Worm (Caenorhabditis elegans) whole organism, early embryonic: ENCODE measurements around the gene utp-20.

Source experiments
- B0310.2 ChIP-seq: sonication (generic microtip); optimal IDR thresholded peaks from 2 replicates; lab custom pipeline; 2016; ENCODE audit warnings: mild to moderate bottlenecking, missing genetic modification characterization, missing compliant biosample characterization
- F13C5.2 ChIP-seq: sonication (generic microtip); optimal IDR thresholded peaks from 2 replicates; lab custom pipeline; 2017; ENCODE audit warnings: mild to moderate bottlenecking, missing genetic modification characterization, inconsistent platforms, missing compliant biosample characterization
- aly-1 ChIP-seq: sonication (generic microtip); optimal IDR thresholded peaks from 2 replicates; lab custom pipeline; 2016; ENCODE audit warnings: missing genetic modification characterization, missing compliant biosample characterization
- ama-1 ChIP-seq: fragments of 150-350 bp; optimal IDR thresholded peaks from 2 replicates; lab custom pipeline; 2014
- ceh-13 ChIP-seq: fragments of 200-800 bp; sonication (Bioruptor generic); optimal IDR thresholded peaks from 2 replicates; lab custom pipeline; 2018; ENCODE audit warnings: mild to moderate bottlenecking, missing genetic modification characterization, missing compliant biosample characterization
- ceh-36 ChIP-seq: sonication (generic microtip); optimal IDR thresholded peaks from 2 replicates; lab custom pipeline; 2016; ENCODE audit warnings: missing genetic modification characterization, inconsistent platforms, missing compliant biosample characterization
- ets-7 ChIP-seq: sonication (generic microtip); optimal IDR thresholded peaks from 2 replicates; lab custom pipeline; 2016; ENCODE audit warnings: missing genotype, missing genetic modification characterization, missing compliant biosample characterization
- flt-1 ChIP-seq: fragments of 200-800 bp; sonication (Bioruptor generic); IDR thresholded peaks from 2 replicates; pipeline ENCODE4 v1.3.6; 2022; ENCODE audit warnings: missing genetic modification characterization, missing compliant biosample characterization
- hmbx-1 ChIP-seq: sonication (generic microtip); optimal IDR thresholded peaks from 2 replicates; lab custom pipeline; 2016; ENCODE audit warnings: mild to moderate bottlenecking, missing genetic modification characterization, missing compliant biosample characterization
- hmg-4 ChIP-seq: fragments of 200-800 bp; sonication (Bioruptor generic); optimal IDR thresholded peaks from 2 replicates; lab custom pipeline; 2018; ENCODE audit warnings: mild to moderate bottlenecking, missing genetic modification characterization, missing compliant biosample characterization
- hnd-1 ChIP-seq: sonication (generic microtip); optimal IDR thresholded peaks from 2 replicates; lab custom pipeline; 2016; ENCODE audit warnings: missing genetic modification characterization, missing compliant biosample characterization
- pes-1 ChIP-seq: fragments of 200-800 bp; sonication (Bioruptor generic); IDR thresholded peaks from 2 replicates; pipeline ENCODE4 v1.3.6; 2022; ENCODE audit warnings: missing genetic modification reagents, missing genetic modification characterization, missing compliant biosample characterization
- scrt-1 ChIP-seq: fragments of 200-800 bp; sonication (Bioruptor generic); IDR thresholded peaks from 2 replicates; pipeline ENCODE4 v1.3.6; 2022; ENCODE audit warnings: missing genetic modification characterization, missing compliant biosample characterization
- sea-1 ChIP-seq: fragments of 200-800 bp; sonication (Bioruptor generic); conservative IDR thresholded peaks from 2 replicates; pipeline ENCODE4 v1.3.6; 2022; ENCODE audit warnings: missing genetic modification characterization, missing compliant biosample characterization
- tbx-11 ChIP-seq: fragments of 200-800 bp; sonication (Bioruptor generic); IDR thresholded peaks from 2 replicates; pipeline ENCODE4 v1.3.6; 2022; ENCODE audit warnings: missing genetic modification characterization, missing compliant biosample characterization
- tbx-37 ChIP-seq: fragments of 200-800 bp; sonication (Bioruptor generic); conservative IDR thresholded peaks from 2 replicates; pipeline ENCODE4 v1.3.6; 2022; ENCODE audit warnings: missing genetic modification reagents, missing genetic modification characterization, missing compliant biosample characterization
- tra-4 ChIP-seq: sonication (generic microtip); optimal IDR thresholded peaks from 2 replicates; lab custom pipeline; 2017; ENCODE audit warnings: missing genetic modification characterization, missing compliant biosample characterization

utp-20 gene

DNA sequence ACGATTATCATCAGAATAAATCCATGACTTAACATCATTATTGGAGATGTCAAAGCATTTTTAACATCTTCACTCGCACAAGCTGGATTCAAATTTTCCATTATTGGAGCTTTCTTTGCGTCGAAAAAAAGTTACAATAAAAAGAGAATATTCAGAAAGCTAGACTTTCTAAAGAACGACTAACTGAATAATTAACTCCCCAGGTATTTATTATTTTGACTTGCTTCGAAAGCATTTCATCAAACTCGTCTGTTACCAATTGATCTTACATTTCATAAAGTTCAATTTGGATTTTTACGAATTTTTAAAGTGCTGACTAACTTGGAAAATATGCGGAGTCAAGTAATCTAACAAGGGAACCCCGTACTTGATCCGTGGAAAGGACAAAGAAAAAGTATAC is 39.5 kb downstream of the utp-20 start, which contains the start of gene sra-29:
Gene sra-29, minus strand, starts transcription at position 101 of the 400 bp plus-strand sequence.
- TF ChIP-seq flt-1, result no peak
- TF ChIP-seq tbx-37 (GFP tag; lab: Robert Waterston, UW), result no peak
- TF ChIP-seq ama-1, result no peak
- no peak for TF ChIP-seq ets-7 (tag; lab: Kevin White, UChicago)
- TF ChIP-seq pes-1 (GFP tag; lab: Robert Waterston, UW), result no peak
- no peak for TF ChIP-seq hmbx-1 (tag; lab: Kevin White, UChicago)
- TF ChIP-seq aly-1, result no peak
- TF ChIP-seq ceh-36 (tag; lab: Kevin White, UChicago), result no peak
- TF ChIP-seq ceh-13 (GFP tag; lab: Kevin White, UChicago), result no peak
- TF ChIP-seq sea-1 (GFP tag; lab: Robert Waterston, UW), result no peak
- no peak for TF ChIP-seq hmg-4 (GFP tag; lab: Kevin White, UChicago)
- no peak for TF ChIP-seq tbx-11 (GFP tag; lab: Robert Waterston, UW)
- no peak for TF ChIP-seq F13C5.2
- TF ChIP-seq scrt-1 (GFP tag; lab: Robert Waterston, UW), result no peak
- no peak for TF ChIP-seq tra-4
- no peak for TF ChIP-seq B0310.2
- TF ChIP-seq hnd-1 (tag; lab: Kevin White, UChicago), result no peak

DNA sequence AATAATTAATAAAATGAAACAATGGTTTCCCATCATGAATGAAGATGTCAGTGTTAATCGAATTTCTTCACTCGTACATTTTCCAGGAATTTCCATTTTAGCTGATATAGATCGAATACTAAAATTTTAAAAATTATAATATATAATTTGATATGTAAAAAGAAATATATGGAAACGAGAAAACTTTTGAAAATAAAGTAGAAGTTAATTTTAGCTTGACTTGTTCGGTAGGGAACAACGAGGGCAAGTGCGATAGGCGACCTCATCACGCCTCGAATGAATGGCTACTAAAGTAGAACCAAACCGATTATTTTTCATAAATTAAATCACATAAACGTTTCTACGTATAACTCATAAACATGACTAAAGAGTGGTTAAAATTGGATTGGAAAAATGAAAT is 42.2 kb downstream of the utp-20 start, which contains the start of gene sra-31:
Gene sra-31, minus strand, starts transcription at position 101 of the 400 bp plus-strand sequence.
- TF ChIP-seq ama-1, result no peak
- no peak for TF ChIP-seq tbx-37 (GFP tag; lab: Robert Waterston, UW)
- TF ChIP-seq ceh-36 (tag; lab: Kevin White, UChicago), result no peak

DNA sequence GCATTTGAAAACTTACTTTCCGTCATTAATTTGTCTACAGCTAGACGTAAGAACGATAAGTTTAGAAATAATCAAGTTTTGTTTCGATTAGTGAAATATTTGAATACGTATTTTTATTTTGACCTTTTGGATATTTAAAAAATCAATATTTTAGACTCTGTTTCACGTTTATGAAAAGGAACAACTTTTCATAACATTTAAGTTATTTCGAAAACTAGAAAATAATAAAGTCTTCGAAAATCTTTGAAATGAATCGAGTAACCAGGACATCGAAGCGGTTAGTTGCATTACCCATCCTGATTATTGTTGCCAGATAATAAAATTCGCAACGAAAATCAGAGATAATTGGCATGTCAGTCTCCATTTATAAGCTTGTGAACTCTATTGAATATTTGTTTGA is 45.1 kb downstream of the utp-20 start, which contains the start of gene C56C10.6:
Gene C56C10.6, minus strand, starts transcription at position 101 of the 400 bp plus-strand sequence.
- no peak for TF ChIP-seq pes-1 (GFP tag; lab: Robert Waterston, UW)
- no peak for TF ChIP-seq ceh-36 (tag; lab: Kevin White, UChicago)
- TF ChIP-seq tra-4, result no peak
- no peak for TF ChIP-seq F13C5.2
- no peak for TF ChIP-seq hmbx-1 (tag; lab: Kevin White, UChicago)
- no peak for TF ChIP-seq flt-1
- no peak for TF ChIP-seq hnd-1 (tag; lab: Kevin White, UChicago)
- TF ChIP-seq ama-1, result no peak
- no peak for TF ChIP-seq scrt-1 (GFP tag; lab: Robert Waterston, UW)
- TF ChIP-seq aly-1, result no peak
- TF ChIP-seq B0310.2, result no peak
- no peak for TF ChIP-seq hmg-4 (GFP tag; lab: Kevin White, UChicago)
- no peak for TF ChIP-seq ets-7 (tag; lab: Kevin White, UChicago)
- no peak for TF ChIP-seq tbx-11 (GFP tag; lab: Robert Waterston, UW)
- TF ChIP-seq ceh-13 (GFP tag; lab: Kevin White, UChicago), result no peak
- no peak for TF ChIP-seq sea-1 (GFP tag; lab: Robert Waterston, UW)
- no peak for TF ChIP-seq tbx-37 (GFP tag; lab: Robert Waterston, UW)

DNA sequence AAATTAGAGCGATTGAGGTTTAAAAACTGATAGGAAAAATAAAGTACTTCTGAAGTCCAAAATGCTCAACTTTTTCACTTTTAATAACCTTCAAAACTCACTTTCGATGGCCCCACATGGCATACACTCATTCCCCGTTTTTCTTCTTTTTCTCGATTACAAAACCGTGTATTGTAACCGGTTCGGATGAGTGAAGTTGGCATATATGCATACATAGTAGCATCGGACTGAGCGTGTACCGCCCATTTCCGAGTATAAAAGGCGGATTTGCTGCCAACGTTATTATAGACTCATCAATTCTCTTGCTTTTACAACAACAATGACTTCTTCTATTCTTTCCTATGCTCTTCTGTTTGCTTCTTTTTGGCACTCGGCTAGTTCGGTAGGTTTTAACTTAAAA is 46.6 kb downstream of the utp-20 start, which contains the start of gene C56C10.4:
Gene C56C10.4, plus strand, starts transcription at position 301 of the 400 bp plus-strand sequence.
- TF ChIP-seq hmg-4 (GFP tag; lab: Kevin White, UChicago) (no peak), B0310.2 (no peak), sea-1 (GFP tag; lab: Robert Waterston, UW) (no peak), pes-1 (GFP tag; lab: Robert Waterston, UW) (no peak), ets-7 (tag; lab: Kevin White, UChicago) (no peak), scrt-1 (GFP tag; lab: Robert Waterston, UW) (no peak), flt-1 (no peak), tra-4 (no peak), F13C5.2 (no peak), ama-1 (no peak)

DNA sequence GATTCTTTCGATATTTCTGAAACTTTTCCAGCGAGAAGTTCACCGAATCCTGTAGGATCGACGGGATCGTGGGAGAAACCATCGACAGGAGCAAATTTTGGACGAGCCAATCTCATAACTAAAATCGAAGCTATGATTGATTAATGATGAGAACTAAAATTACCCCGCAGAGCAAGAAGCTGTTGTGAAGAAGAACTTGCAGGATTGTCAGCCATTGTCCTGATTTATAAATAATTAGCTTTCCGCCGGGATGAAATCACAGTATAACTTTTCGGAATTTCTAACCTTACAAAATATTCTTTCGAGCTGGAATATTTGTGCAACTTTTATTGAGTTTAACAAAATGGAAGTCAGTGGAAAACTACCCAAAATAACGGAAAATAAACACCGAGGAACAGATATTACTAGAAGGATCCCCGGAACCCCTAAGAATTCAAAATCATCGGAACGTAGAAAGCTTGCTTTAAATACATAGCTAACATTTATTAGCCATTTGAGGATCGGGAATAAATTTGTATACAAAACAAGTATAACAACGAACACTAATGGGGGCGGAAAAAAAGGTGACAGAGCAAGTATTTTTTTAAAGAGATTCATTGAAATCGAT is 51.2 kb downstream of the utp-20 start, which contains the start of gene C56C10.7:
Gene C56C10.7, minus strand, starts transcription at position 312 of the 607 bp plus-strand sequence.
- TF ChIP-seq tbx-11 (GFP tag; lab: Robert Waterston, UW), result no peak
- TF ChIP-seq hmbx-1 (tag; lab: Kevin White, UChicago), result no peak
- no peak for TF ChIP-seq ceh-13 (GFP tag; lab: Kevin White, UChicago)
- TF ChIP-seq tbx-37 (GFP tag; lab: Robert Waterston, UW), result no peak
- TF ChIP-seq ceh-36 (tag; lab: Kevin White, UChicago), result no peak
- no peak for TF ChIP-seq hnd-1 (tag; lab: Kevin White, UChicago)
- TF ChIP-seq pes-1 (GFP tag; lab: Robert Waterston, UW), result no peak
- TF ChIP-seq F13C5.2, result no peak
- TF ChIP-seq tra-4, result no peak
- TF ChIP-seq sea-1 (GFP tag; lab: Robert Waterston, UW), result no peak
- no peak for TF ChIP-seq ama-1
- TF ChIP-seq flt-1, result no peak
- no peak for TF ChIP-seq aly-1
- no peak for TF ChIP-seq B0310.2
- TF ChIP-seq hmg-4 (GFP tag; lab: Kevin White, UChicago), result no peak
- no peak for TF ChIP-seq ets-7 (tag; lab: Kevin White, UChicago)
- no peak for TF ChIP-seq scrt-1 (GFP tag; lab: Robert Waterston, UW)

DNA sequence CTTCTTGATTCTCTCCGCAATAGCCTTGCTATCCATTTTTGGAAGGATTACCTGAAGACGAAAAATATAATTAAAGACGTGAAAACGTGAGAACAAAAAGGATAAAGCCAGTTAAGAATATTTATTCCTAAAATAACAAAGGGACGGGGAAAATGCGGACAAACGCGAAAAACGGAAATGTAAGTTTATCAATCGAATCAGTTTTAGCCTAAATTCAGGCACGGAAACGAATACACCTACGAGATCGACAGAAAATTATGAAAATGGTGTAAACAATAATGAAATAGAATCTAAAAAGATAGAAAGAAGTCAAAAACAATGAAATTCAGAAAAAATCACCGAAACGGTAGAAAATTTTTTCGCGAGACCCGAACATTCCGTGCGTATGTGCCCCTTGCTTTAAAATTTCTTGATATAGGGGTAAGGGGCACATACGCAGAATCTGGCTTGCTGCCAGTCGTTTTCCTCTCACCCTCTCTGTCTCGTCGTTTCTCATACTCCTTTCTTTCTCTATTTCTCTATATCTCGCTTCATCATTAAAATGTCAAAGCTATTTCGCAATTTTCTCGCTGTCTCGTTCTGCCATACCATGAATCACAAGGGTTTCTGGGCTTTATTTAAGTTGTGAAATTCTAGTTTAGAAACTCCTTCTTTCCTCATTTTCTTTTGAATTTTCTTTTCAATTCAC is 52.6 kb downstream of the utp-20 start, which contains the start of gene icd-1:
Gene icd-1, minus strand, starts transcription at position 51 of the 688 bp plus-strand sequence.
- TF ChIP-seq ceh-13 (GFP tag; lab: Kevin White, UChicago), result no peak
- peak; percentile 72 for TF ChIP-seq F13C5.2
- TF ChIP-seq ets-7 (tag; lab: Kevin White, UChicago), result peak; percentile 25
- TF ChIP-seq hmg-4 (GFP tag; lab: Kevin White, UChicago), result peak; percentile 1

DNA sequence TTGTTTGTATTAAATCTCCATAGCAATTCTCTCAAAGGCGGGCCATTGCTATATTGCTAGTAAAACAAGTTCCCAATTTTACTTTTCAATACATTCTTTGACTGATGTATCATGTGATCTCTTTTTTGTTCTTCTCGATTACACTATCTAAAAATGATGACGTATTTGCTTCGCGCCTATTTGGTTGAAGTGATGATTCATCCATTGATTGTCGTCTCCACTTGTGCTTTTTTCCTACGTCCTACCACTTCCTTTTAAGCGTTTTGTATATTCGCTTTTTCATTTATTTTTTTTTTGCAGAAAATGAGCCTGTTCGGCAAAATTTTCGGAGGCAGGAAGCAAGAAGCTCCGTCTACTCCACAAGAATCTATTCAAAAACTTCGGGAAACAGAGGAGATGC is 53.2 kb downstream of the utp-20 start, which contains the start of gene vps-32.1:
Gene vps-32.1, plus strand, starts transcription at position 301 of the 400 bp plus-strand sequence.
- TF ChIP-seq hmg-4 (GFP tag; lab: Kevin White, UChicago) (no peak), flt-1 (no peak), ceh-13 (GFP tag; lab: Kevin White, UChicago) (no peak), tbx-11 (GFP tag; lab: Robert Waterston, UW) (no peak), sea-1 (GFP tag; lab: Robert Waterston, UW) (no peak), pes-1 (GFP tag; lab: Robert Waterston, UW) (no peak), ceh-36 (tag; lab: Kevin White, UChicago) (no peak), hmbx-1 (tag; lab: Kevin White, UChicago) (no peak), tra-4 (no peak), scrt-1 (GFP tag; lab: Robert Waterston, UW) (no peak), F13C5.2 (no peak), hnd-1 (tag; lab: Kevin White, UChicago) (no peak), ets-7 (tag; lab: Kevin White, UChicago) (no peak), aly-1 (no peak), tbx-37 (GFP tag; lab: Robert Waterston, UW) (no peak), B0310.2 (no peak), ama-1 (no peak)
